Worm (Caenorhabditis elegans): Measurements from ENCODE around the gene F53F8.3.

DNA sequence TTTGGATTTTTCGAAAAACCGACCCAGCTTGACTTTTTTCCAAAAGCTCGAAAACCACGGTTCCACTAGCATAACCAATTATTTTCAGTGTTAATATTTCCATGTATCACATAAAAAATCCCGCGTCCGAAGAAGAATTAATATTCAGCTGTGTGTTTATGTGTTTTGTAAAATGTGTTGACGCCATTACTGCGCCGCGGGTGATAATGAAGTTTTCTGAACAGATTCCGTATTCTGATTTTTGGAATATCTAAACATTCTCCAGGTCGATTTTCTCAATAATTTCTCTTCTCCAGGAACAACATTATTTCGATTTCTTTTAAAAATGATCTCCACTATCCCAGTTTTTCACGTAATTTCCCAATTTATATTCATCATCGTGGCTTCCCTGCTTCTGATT lies 45.3 kb upstream of the F53F8.3 start, which contains the start of gene srxa-6:
- TF ChIP-seq ztf-23 (GFP tag; IDR thresholded peaks at IDR 0.05) (no peak), T22C8.4 (GFP tag; IDR thresholded peaks at IDR 0.05) (no peak), klf-2 (GFP tag; conservative IDR thresholded peaks at IDR 0.05) (no peak), tab-1 (GFP tag; IDR thresholded peaks at IDR 0.05) (no peak), ref-1 (GFP tag; conservative IDR thresholded peaks at IDR 0.05) (no peak)
